Fruit fly (Drosophila melanogaster) whole organism, wandering third instar larva: ENCODE measurements around the gene CG32246.

Experiments
- OdsH ChIP-seq: fragments of 200-800 bp; sonication (Bioruptor generic); optimal IDR thresholded peaks from 2 replicates; lab custom pipeline; 2016; ENCODE audit warnings: missing biosample characterization, mild to moderate bottlenecking, missing genetic modification characterization
- dmrt93B ChIP-seq: fragments of 200-800 bp; sonication (Bioruptor generic); optimal IDR thresholded peaks from 2 replicates; lab custom pipeline; 2018; ENCODE audit warnings: missing biosample characterization, mild to moderate bottlenecking, missing genetic modification characterization

dm6 chr3L:4623870-4624269, 2.9 kb downstream of the CG32246 start:
- no peak for TF ChIP-seq dmrt93B (GFP tag; lab: Kevin White, UChicago)
- TF ChIP-seq OdsH: no peak
